Worm (Caenorhabditis elegans): ENCODE data around the gene nck-1.
A peak's percentile ranks its signal among the peaks of the same experiment; 100 is the strongest.

nck-1 gene

DNA sequence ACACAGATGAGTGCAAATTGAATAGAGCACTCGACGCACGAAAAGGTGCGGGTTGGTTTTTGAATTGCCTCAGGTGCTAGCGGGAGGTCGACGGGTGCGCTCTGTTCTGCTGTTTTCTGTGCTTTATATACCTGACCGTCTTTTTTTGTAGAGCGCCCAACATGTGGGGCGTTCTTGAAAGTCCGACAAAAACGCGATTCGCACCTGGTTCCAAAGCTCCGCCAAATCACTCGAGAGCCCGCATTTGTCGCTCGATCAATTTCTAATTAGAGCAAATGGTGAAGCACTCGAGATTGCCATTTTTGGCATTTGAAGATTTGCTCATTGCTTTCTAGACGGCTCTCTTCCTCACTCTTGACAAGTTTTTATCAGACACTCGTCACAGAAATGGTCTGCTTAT is 24.2 kb upstream of the nck-1 start, which contains the start of gene ZK470.6:
Gene ZK470.6 (minus strand): TSS at position 101 of the 400 bp plus-strand sequence.
- no peak for TF ChIP-seq scrt-1 (GFP tag; IDR thresholded peaks at IDR 0.05)
- no peak for TF ChIP-seq flt-1 (GFP tag; IDR thresholded peaks at IDR 0.05)
- TF ChIP-seq hnd-1 (tag; optimal IDR thresholded peaks at IDR 0.05), result no peak

ce11 chrX:4167150-4167549 is 13.9 kb upstream of the nck-1 start, which contains the start of gene ZK470.14:
TSS of gene ZK470.14 (plus strand) at chrX:4167450.
- TF ChIP-seq hnd-1 (tag; optimal IDR thresholded peaks at IDR 0.05) (no peak), tbx-11 (GFP tag; IDR thresholded peaks at IDR 0.05) (no peak), scrt-1 (GFP tag; IDR thresholded peaks at IDR 0.05) (no peak), flt-1 (GFP tag; IDR thresholded peaks at IDR 0.05) (no peak), ama-1 (optimal IDR thresholded peaks at IDR 0.05) (no peak), hmbx-1 (tag; optimal IDR thresholded peaks at IDR 0.05) (no peak), sea-1 (GFP tag; conservative IDR thresholded peaks at IDR 0.05) (no peak), ceh-13 (GFP tag; optimal IDR thresholded peaks at IDR 0.05) (no peak), hmg-4 (GFP tag; optimal IDR thresholded peaks at IDR 0.05) (no peak)

- TF ChIP-seq ceh-13 (GFP tag; optimal IDR thresholded peaks at IDR 0.05) (no peak), F13C5.2 (tag; optimal IDR thresholded peaks at IDR 0.05) (no peak), tbx-37 (GFP tag; conservative IDR thresholded peaks at IDR 0.05) (no peak), ceh-36 (tag; optimal IDR thresholded peaks at IDR 0.05) (no peak), tbx-11 (GFP tag; IDR thresholded peaks at IDR 0.05) (no peak), aly-1 (tag; optimal IDR thresholded peaks at IDR 0.05) (no peak), pes-1 (GFP tag; IDR thresholded peaks at IDR 0.05) (no peak)
These were observed 10.1 kb upstream of the nck-1 start, which contains the start of gene ZK470.1 for ce11 chrX:4163391-4163790. TSS of gene ZK470.1 (plus strand) at chrX:4163691.

DNA sequence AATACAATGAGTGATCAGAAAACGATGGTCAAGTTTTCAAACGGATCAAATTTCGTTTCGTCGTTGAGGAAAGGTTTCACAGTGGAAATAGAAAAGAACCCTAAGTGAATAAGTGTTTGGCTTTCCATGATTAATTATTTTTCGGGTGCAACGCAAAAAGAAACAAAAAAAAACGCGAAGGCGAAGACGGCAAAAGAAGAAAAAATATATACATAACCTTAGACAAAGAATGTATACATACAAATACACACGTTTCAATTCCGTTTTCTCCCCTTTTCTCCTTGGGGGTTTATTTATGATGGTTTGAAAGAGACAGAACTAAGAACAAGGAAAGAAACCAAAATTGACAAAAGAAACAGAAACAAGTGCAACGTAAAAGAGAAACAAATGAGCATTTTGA is 8.7 kb upstream of the nck-1 start:
- TF ChIP-seq hmg-4 (GFP tag; optimal IDR thresholded peaks at IDR 0.05), result no peak
- no peak for TF ChIP-seq hmbx-1 (tag; optimal IDR thresholded peaks at IDR 0.05)
- TF ChIP-seq scrt-1 (GFP tag; IDR thresholded peaks at IDR 0.05), result no peak
- TF ChIP-seq aly-1 (tag; optimal IDR thresholded peaks at IDR 0.05), result no peak
- TF ChIP-seq tbx-37 (GFP tag; conservative IDR thresholded peaks at IDR 0.05), result no peak
- TF ChIP-seq tra-4 (tag; optimal IDR thresholded peaks at IDR 0.05), result no peak
- no peak for TF ChIP-seq F13C5.2 (tag; optimal IDR thresholded peaks at IDR 0.05)
- TF ChIP-seq sea-1 (GFP tag; conservative IDR thresholded peaks at IDR 0.05), result no peak
- no peak for TF ChIP-seq flt-1 (GFP tag; IDR thresholded peaks at IDR 0.05)
- TF ChIP-seq pes-1 (GFP tag; IDR thresholded peaks at IDR 0.05), result no peak
- no peak for TF ChIP-seq ama-1 (optimal IDR thresholded peaks at IDR 0.05)
- TF ChIP-seq ceh-13 (GFP tag; optimal IDR thresholded peaks at IDR 0.05), result no peak
- TF ChIP-seq ceh-36 (tag; optimal IDR thresholded peaks at IDR 0.05), result no peak
- TF ChIP-seq tbx-11 (GFP tag; IDR thresholded peaks at IDR 0.05), result no peak

ce11 chrX:4159929-4160328 is 6.7 kb upstream of the nck-1 start:
- TF ChIP-seq scrt-1 (GFP tag; IDR thresholded peaks at IDR 0.05) (no peak), hmg-4 (GFP tag; optimal IDR thresholded peaks at IDR 0.05) (no peak)

- no peak for TF ChIP-seq ets-7 (tag; optimal IDR thresholded peaks at IDR 0.05)
- no peak for TF ChIP-seq hnd-1 (tag; optimal IDR thresholded peaks at IDR 0.05)
- TF ChIP-seq ceh-13 (GFP tag; optimal IDR thresholded peaks at IDR 0.05), result no peak
- TF ChIP-seq B0310.2 (tag; optimal IDR thresholded peaks at IDR 0.05), result no peak
- no peak for TF ChIP-seq hmg-4 (GFP tag; optimal IDR thresholded peaks at IDR 0.05)
- no peak for TF ChIP-seq tbx-37 (GFP tag; conservative IDR thresholded peaks at IDR 0.05)
- no peak for TF ChIP-seq tra-4 (tag; optimal IDR thresholded peaks at IDR 0.05)
- no peak for TF ChIP-seq flt-1 (GFP tag; IDR thresholded peaks at IDR 0.05)
- TF ChIP-seq pes-1 (GFP tag; IDR thresholded peaks at IDR 0.05), result no peak
- no peak for TF ChIP-seq aly-1 (tag; optimal IDR thresholded peaks at IDR 0.05)
These were observed 6.1 kb upstream of the nck-1 start for ce11 chrX:4159185-4159871.

- no peak for TF ChIP-seq pes-1 (GFP tag; IDR thresholded peaks at IDR 0.05)
- no peak for TF ChIP-seq aly-1 (tag; optimal IDR thresholded peaks at IDR 0.05)
- TF ChIP-seq ceh-13 (GFP tag; optimal IDR thresholded peaks at IDR 0.05), result no peak
- TF ChIP-seq tra-4 (tag; optimal IDR thresholded peaks at IDR 0.05), result no peak
- TF ChIP-seq hmbx-1 (tag; optimal IDR thresholded peaks at IDR 0.05), result no peak
- TF ChIP-seq hnd-1 (tag; optimal IDR thresholded peaks at IDR 0.05), result no peak
- no peak for TF ChIP-seq ets-7 (tag; optimal IDR thresholded peaks at IDR 0.05)
- TF ChIP-seq tbx-11 (GFP tag; IDR thresholded peaks at IDR 0.05), result no peak
- no peak for TF ChIP-seq tbx-37 (GFP tag; conservative IDR thresholded peaks at IDR 0.05)
- TF ChIP-seq B0310.2 (tag; optimal IDR thresholded peaks at IDR 0.05), result no peak
- peak; percentile 78 for TF ChIP-seq hmg-4 (GFP tag; optimal IDR thresholded peaks at IDR 0.05)
- peak; percentile 14 for TF ChIP-seq F13C5.2 (tag; optimal IDR thresholded peaks at IDR 0.05)
- TF ChIP-seq sea-1 (GFP tag; conservative IDR thresholded peaks at IDR 0.05), result no peak
- TF ChIP-seq scrt-1 (GFP tag; IDR thresholded peaks at IDR 0.05), result 0 out of 2 replicates have a peak, but pooled peaks have one; percentile 53
- TF ChIP-seq ama-1 (optimal IDR thresholded peaks at IDR 0.05), result no peak
- no peak for TF ChIP-seq ceh-36 (tag; optimal IDR thresholded peaks at IDR 0.05)
- TF ChIP-seq flt-1 (GFP tag; IDR thresholded peaks at IDR 0.05), result no peak
These were observed 4.7 kb upstream of the nck-1 start for ce11 chrX:4157896-4158295.

ce11 chrX:4154784-4155183 is 1.5 kb upstream of the nck-1 start:
- TF ChIP-seq hmbx-1 (tag; optimal IDR thresholded peaks at IDR 0.05) (no peak), hmg-4 (GFP tag; optimal IDR thresholded peaks at IDR 0.05) (no peak), B0310.2 (tag; optimal IDR thresholded peaks at IDR 0.05) (no peak), flt-1 (GFP tag; IDR thresholded peaks at IDR 0.05) (no peak), pes-1 (GFP tag; IDR thresholded peaks at IDR 0.05) (no peak), hnd-1 (tag; optimal IDR thresholded peaks at IDR 0.05) (no peak), tbx-11 (GFP tag; IDR thresholded peaks at IDR 0.05) (no peak), tra-4 (tag; optimal IDR thresholded peaks at IDR 0.05) (no peak), scrt-1 (GFP tag; IDR thresholded peaks at IDR 0.05) (no peak), ama-1 (optimal IDR thresholded peaks at IDR 0.05) (no peak), F13C5.2 (tag; optimal IDR thresholded peaks at IDR 0.05) (no peak), aly-1 (tag; optimal IDR thresholded peaks at IDR 0.05) (no peak), tbx-37 (GFP tag; conservative IDR thresholded peaks at IDR 0.05) (no peak), ceh-13 (GFP tag; optimal IDR thresholded peaks at IDR 0.05) (no peak), ceh-36 (tag; optimal IDR thresholded peaks at IDR 0.05) (no peak)
